Fruit fly (Drosophila melanogaster) whole organism, adult: ENCODE measurements around the gene CG32270.

Experiments used
- CG11617 ChIP-seq: fragments of 200-800 bp; sonication (Bioruptor generic); optimal IDR thresholded peaks from 2 replicates; lab custom pipeline; 2017; ENCODE audit warnings: mild to moderate bottlenecking, missing biosample characterization, missing genetic modification reagents, missing genetic modification characterization
- CG12768 ChIP-seq: fragments of 200-800 bp; sonication (Bioruptor generic); optimal IDR thresholded peaks from 2 replicates; lab custom pipeline; 2017; ENCODE audit warnings: missing biosample characterization, missing genetic modification characterization, mild to moderate bottlenecking, moderate library complexity, missing genetic modification reagents
- CG14711 ChIP-seq: fragments of 200-800 bp; sonication (Bioruptor generic); optimal IDR thresholded peaks from 2 replicates; lab custom pipeline; 2018; ENCODE audit warnings: missing biosample characterization, mild to moderate bottlenecking, missing genetic modification characterization, moderate library complexity
- CG1620 ChIP-seq: fragments of 200-800 bp; sonication (Bioruptor generic); optimal IDR thresholded peaks from 2 replicates; lab custom pipeline; 2016; ENCODE audit warnings: missing biosample characterization, missing genetic modification characterization
- CG7045 ChIP-seq: fragments of 200-800 bp; sonication (Bioruptor generic); optimal IDR thresholded peaks from 2 replicates; lab custom pipeline; 2017; ENCODE audit warnings: missing biosample characterization, mild to moderate bottlenecking, missing genetic modification characterization
- Crg-1 ChIP-seq: fragments of 200-800 bp; sonication (Bioruptor generic); optimal IDR thresholded peaks from 2 replicates; lab custom pipeline; 2016; ENCODE audit warnings: missing biosample characterization, missing genetic modification characterization
- Hr96 ChIP-seq: fragments of 200-800 bp; sonication (Bioruptor generic); optimal IDR thresholded peaks from 2 replicates; lab custom pipeline; 2016; ENCODE audit warnings: missing biosample characterization, missing genetic modification characterization
- Mnt ChIP-seq: fragments of 200-800 bp; sonication (Bioruptor generic); optimal IDR thresholded peaks from 2 replicates; lab custom pipeline; 2016; ENCODE audit warnings: missing biosample characterization, mild to moderate bottlenecking, missing genetic modification characterization
- cic ChIP-seq: fragments of 200-800 bp; sonication (Bioruptor generic); optimal IDR thresholded peaks from 2 replicates; lab custom pipeline; 2017; ENCODE audit warnings: missing biosample characterization, mild to moderate bottlenecking, missing genetic modification characterization, moderate library complexity
- ovo ChIP-seq: fragments of 200-800 bp; sonication (Bioruptor generic); optimal IDR thresholded peaks from 2 replicates; lab custom pipeline; 2016; ENCODE audit warnings: missing biosample characterization, missing genetic modification characterization
- pad ChIP-seq: fragments of 200-800 bp; sonication (Bioruptor generic); optimal IDR thresholded peaks from 3 replicates; lab custom pipeline; 2017; ENCODE audit warnings: missing biosample characterization, missing genetic modification characterization, mild to moderate bottlenecking, moderate library complexity, missing genetic modification reagents
- tj ChIP-seq: fragments of 200-800 bp; sonication (Bioruptor generic); optimal IDR thresholded peaks from 3 replicates; lab custom pipeline; 2017; ENCODE audit warnings: missing biosample characterization, mild to moderate bottlenecking, missing genetic modification characterization, moderate library complexity
- toe ChIP-seq: fragments of 200-800 bp; sonication (Bioruptor generic); optimal IDR thresholded peaks from 2 replicates; lab custom pipeline; 2016; ENCODE audit warnings: missing biosample characterization, missing genetic modification characterization

dm6 chr3L:3242121-3243083 lies 33.6 kb upstream of the CG32270 start:
- TF ChIP-seq CG12768 (GFP tag; lab: Kevin White, UChicago) (no peak), toe (GFP tag; lab: Kevin White, UChicago) (no peak), pad (GFP tag; lab: Kevin White, UChicago) (no peak), CG1620 (GFP tag; lab: Kevin White, UChicago) (no peak), ovo (GFP tag; lab: Kevin White, UChicago) (no peak), Hr96 (GFP tag; lab: Kevin White, UChicago) (no peak), tj (GFP tag; lab: Kevin White, UChicago) (no peak), Mnt (GFP tag; lab: Kevin White, UChicago) (no peak), CG14711 (tag; lab: Kevin White, UChicago) (no peak), CG11617 (GFP tag; lab: Kevin White, UChicago) (no peak), CG7045 (GFP tag; lab: Kevin White, UChicago) (no peak), cic (GFP tag; lab: Kevin White, UChicago) (no peak), Crg-1 (GFP tag; lab: Kevin White, UChicago) (no peak)
